Worm (Caenorhabditis elegans): Measurements from ENCODE around the gene mam-5.

The mam-5 gene

ce11 chrV:9960376-9960775 is 7.9 kb downstream of the mam-5 start, which contains the start of gene T07C12.10:
Gene T07C12.10 (minus strand): TSS chrV:9960476.
- TF ChIP-seq unc-62 (GFP tag; optimal IDR thresholded peaks at IDR 0.05) (no peak), nhr-179 (tag; optimal IDR thresholded peaks at IDR 0.05) (no peak), nfyb-1 (GFP tag; IDR thresholded peaks at IDR 0.05) (no peak), let-607 (tag; optimal IDR thresholded peaks at IDR 0.05) (no peak), nhr-27 (tag; optimal IDR thresholded peaks at IDR 0.05) (no peak), rec-8 (tag; optimal IDR thresholded peaks at IDR 0.05) (no peak), atf-7 (tag; optimal IDR thresholded peaks at IDR 0.05) (no peak), ceh-27 (GFP tag; optimal IDR thresholded peaks at IDR 0.05) (no peak), sdz-38 (tag; optimal IDR thresholded peaks at IDR 0.05) (no peak), die-1 (tag; optimal IDR thresholded peaks at IDR 0.05) (no peak), snpc-4 (GFP tag; optimal IDR thresholded peaks at IDR 0.05) (no peak), snpc-4 (tag; optimal IDR thresholded peaks at IDR 0.05) (no peak), B0336.3 (GFP tag; IDR thresholded peaks at IDR 0.05) (no peak), ztf-28 (GFP tag; IDR thresholded peaks at IDR 0.05) (no peak), lag-1 (GFP tag; IDR thresholded peaks at IDR 0.05) (no peak), F39B2.1 (GFP tag; IDR thresholded peaks at IDR 0.05) (no peak)

- TF ChIP-seq snpc-1.3 (tag; optimal IDR thresholded peaks at IDR 0.05; ENCODE audit: insufficient read depth), result no peak
- TF ChIP-seq cebp-1 (GFP tag; IDR thresholded peaks at IDR 0.05), result no peak
- TF ChIP-seq cebp-1 (tag; optimal IDR thresholded peaks at IDR 0.05), result no peak
- TF ChIP-seq lsy-27 (tag; optimal IDR thresholded peaks at IDR 0.05; ENCODE audit: borderline replicate concordance, insufficient read depth), result no peak
- TF ChIP-seq F23B12.7 (tag; optimal IDR thresholded peaks at IDR 0.05; ENCODE audit: insufficient read depth), result no peak
- no peak for TF ChIP-seq hlh-12 (tag; optimal IDR thresholded peaks at IDR 0.05)
- TF ChIP-seq tlf-1 (GFP tag; optimal IDR thresholded peaks at IDR 0.05), result no peak
- TF ChIP-seq mxl-1 (tag; optimal IDR thresholded peaks at IDR 0.05), result no peak
- no peak for TF ChIP-seq mcd-1 (GFP tag; IDR thresholded peaks at IDR 0.05)
- TF ChIP-seq madf-3 (GFP tag; IDR thresholded peaks at IDR 0.05), result no peak
- TF ChIP-seq hmg-1.2 (GFP tag; IDR thresholded peaks at IDR 0.05), result no peak
- no peak for TF ChIP-seq lir-1 (GFP tag; conservative IDR thresholded peaks at IDR 0.05)
- TF ChIP-seq lsl-1 (GFP tag; optimal IDR thresholded peaks at IDR 0.05), result no peak
- TF ChIP-seq nhr-27 (tag; optimal IDR thresholded peaks at IDR 0.05), result no peak
These were observed 9.9 kb downstream of the mam-5 start, which contains the start of gene madf-4 for ce11 chrV:9962394-9962793. Gene madf-4 (minus strand): TSS chrV:9962494.

- TF ChIP-seq zfh-2 (GFP tag; conservative IDR thresholded peaks at IDR 0.05), result peak; percentile 57
- TF ChIP-seq tbp1 (GFP tag; optimal IDR thresholded peaks at IDR 0.05), result no peak
These were observed 10.4 kb downstream of the mam-5 start for ce11 chrV:9962916-9963315.

- TF ChIP-seq hsf-1 (GFP tag; IDR thresholded peaks at IDR 0.05) (0 out of 2 replicates have a peak, but pooled peaks have one; percentile 33), Y79H2A.3 (GFP tag; conservative IDR thresholded peaks at IDR 0.05) (no peak), B0336.3 (GFP tag; IDR thresholded peaks at IDR 0.05) (no peak), zfh-2 (GFP tag; conservative IDR thresholded peaks at IDR 0.05) (peak; percentile 83), K12H6.12 (tag; optimal IDR thresholded peaks at IDR 0.05) (peak; percentile 9), ztf-6 (GFP tag; IDR thresholded peaks at IDR 0.05) (no peak), B0035.1 (tag; optimal IDR thresholded peaks at IDR 0.05) (no peak), cebp-1 (GFP tag; IDR thresholded peaks at IDR 0.05) (no peak), cebp-1 (tag; optimal IDR thresholded peaks at IDR 0.05) (peak; percentile 3), ztf-18 (tag; optimal IDR thresholded peaks at IDR 0.05) (no peak), B0261.1 (tag; optimal IDR thresholded peaks at IDR 0.05) (no peak)
These were observed 11.8 kb downstream of the mam-5 start for ce11 chrV:9964152-9964785.
